Worm (Caenorhabditis elegans) whole organism, L3 larva: Measurements from ENCODE around the gene EGAP1.1.

Experiments
- R02D3.7 ChIP-seq: fragments of 150-350 bp; optimal IDR thresholded peaks from 2 replicates; lab custom pipeline; 2014; ENCODE audit warnings: missing biosample characterization, missing genetic modification characterization
- aly-2 ChIP-seq: fragments of 150-350 bp; optimal IDR thresholded peaks from 2 replicates; lab custom pipeline; 2014; ENCODE audit warnings: missing biosample characterization, missing genetic modification characterization
- ama-1 ChIP-seq: fragments of 150-350 bp; optimal IDR thresholded peaks from 2 replicates; lab custom pipeline; 2018
- ceh-16 ChIP-seq: sonication (generic microtip); optimal IDR thresholded peaks from 2 replicates; lab custom pipeline; 2017; ENCODE audit warnings: missing biosample characterization, missing genetic modification characterization
- ceh-28 ChIP-seq: fragments of 150-350 bp; optimal IDR thresholded peaks from 2 replicates; lab custom pipeline; 2014; ENCODE audit warnings: missing biosample characterization, missing genetic modification reagents, missing genetic modification characterization
- ceh-82 ChIP-seq: fragments of 150-350 bp; optimal IDR thresholded peaks from 2 replicates; lab custom pipeline; 2014; ENCODE audit warnings: missing biosample characterization, missing genetic modification characterization
- egl-5 ChIP-seq: fragments of 150-350 bp; optimal IDR thresholded peaks from 2 replicates; lab custom pipeline; 2017; ENCODE audit warnings: missing biosample characterization, missing genetic modification reagents, missing genetic modification characterization, inconsistent platforms
- elt-1 ChIP-seq: fragments of 150-350 bp; optimal IDR thresholded peaks from 2 replicates; lab custom pipeline; 2014; ENCODE audit warnings: missing biosample characterization, missing genetic modification characterization
- elt-2 ChIP-seq: sonication (generic microtip); optimal IDR thresholded peaks from 2 replicates; lab custom pipeline; 2016; ENCODE audit warnings: missing genetic modification reagents, mild to moderate bottlenecking, missing genetic modification characterization, missing compliant biosample characterization
- elt-3 ChIP-seq, 3 experiments: fragments of 150-350 bp in 1 of 3; sonication (generic microtip) in 2 of 3; optimal IDR thresholded peaks; 2 replicates in 2 of 3; 4 replicates in 1 of 3; lab custom pipeline; 2014 to 2017; ENCODE audit warnings: missing biosample characterization in 3 of 3, missing genetic modification characterization in 3 of 3
- eor-1 ChIP-seq, 2 experiments: fragments of 150-350 bp; optimal IDR thresholded peaks; 2 replicates each; lab custom pipeline; 2014 to 2018; ENCODE audit warnings: missing biosample characterization in 2 of 2, missing genetic modification characterization in 2 of 2
- fkh-10 ChIP-seq: sonication (generic microtip); optimal IDR thresholded peaks from 2 replicates; lab custom pipeline; 2017; ENCODE audit warnings: missing biosample characterization, missing genetic modification reagents, missing genetic modification characterization
- fkh-2 ChIP-seq: fragments of 150-350 bp; optimal IDR thresholded peaks from 2 replicates; lab custom pipeline; 2014; ENCODE audit warnings: missing biosample characterization, missing genetic modification reagents, missing genetic modification characterization
- hmg-11 ChIP-seq: sonication (generic microtip); optimal IDR thresholded peaks from 2 replicates; lab custom pipeline; 2016; ENCODE audit warnings: missing genetic modification characterization, missing compliant biosample characterization
- jun-1 ChIP-seq: fragments of 150-350 bp; optimal IDR thresholded peaks from 2 replicates; lab custom pipeline; 2014; ENCODE audit warnings: missing biosample characterization, missing genetic modification reagents, missing genetic modification characterization
- lin-15B ChIP-seq: fragments of 150-350 bp; optimal IDR thresholded peaks from 2 replicates; lab custom pipeline; 2014; ENCODE audit warnings: missing biosample characterization, missing genetic modification characterization
- lin-39 ChIP-seq: fragments of 150-350 bp; optimal IDR thresholded peaks from 2 replicates; lab custom pipeline; 2018; ENCODE audit warnings: missing biosample characterization, missing genetic modification reagents, missing genetic modification characterization
- lsy-12 ChIP-seq: sonication (generic microtip); optimal IDR thresholded peaks from 2 replicates; lab custom pipeline; 2016; ENCODE audit warnings: mild to moderate bottlenecking, missing genetic modification characterization, missing compliant biosample characterization
- mml-1 ChIP-seq: fragments of 150-350 bp; sonication (generic microtip); optimal IDR thresholded peaks from 3 replicates; lab custom pipeline; 2014; ENCODE audit warnings: missing biosample characterization, missing genetic modification characterization
- nfya-1 ChIP-seq: sonication (generic microtip); optimal IDR thresholded peaks from 2 replicates; lab custom pipeline; 2017; ENCODE audit warnings: missing genetic modification characterization, mild to moderate bottlenecking, missing compliant biosample characterization, antibody characterized with exemption, moderate library complexity; ENCODE audit not compliant: insufficient read depth
- nhr-11 ChIP-seq: fragments of 150-350 bp; optimal IDR thresholded peaks from 2 replicates; lab custom pipeline; 2014; ENCODE audit warnings: missing biosample characterization, missing genetic modification characterization
- nhr-12 ChIP-seq: fragments of 150-350 bp; optimal IDR thresholded peaks from 2 replicates; lab custom pipeline; 2014; ENCODE audit warnings: missing biosample characterization, missing genetic modification characterization
- nhr-23 ChIP-seq: fragments of 150-350 bp; optimal IDR thresholded peaks from 2 replicates; lab custom pipeline; 2014; ENCODE audit warnings: missing biosample characterization, missing genetic modification reagents, missing genetic modification characterization
- nhr-237 ChIP-seq: fragments of 150-350 bp; optimal IDR thresholded peaks from 2 replicates; lab custom pipeline; 2014; ENCODE audit warnings: missing biosample characterization, missing genetic modification characterization
- nhr-25 ChIP-seq: sonication (generic microtip); optimal IDR thresholded peaks from 2 replicates; lab custom pipeline; 2017; ENCODE audit warnings: missing biosample characterization, missing genetic modification characterization
- nhr-28 ChIP-seq: fragments of 150-350 bp; optimal IDR thresholded peaks from 2 replicates; lab custom pipeline; 2014; ENCODE audit warnings: missing biosample characterization, missing genetic modification characterization
- nhr-43 ChIP-seq: sonication (generic microtip); optimal IDR thresholded peaks from 2 replicates; lab custom pipeline; 2016; ENCODE audit warnings: mild to moderate bottlenecking, missing genetic modification characterization, missing compliant biosample characterization; ENCODE audit not compliant: poor library complexity, severe bottlenecking
- nhr-76 ChIP-seq: fragments of 150-350 bp; sonication (generic microtip); optimal IDR thresholded peaks from 5 replicates; lab custom pipeline; 2014; ENCODE audit warnings: missing biosample characterization, missing genetic modification characterization
- nhr-77 ChIP-seq: fragments of 150-350 bp; optimal IDR thresholded peaks from 2 replicates; lab custom pipeline; 2014; ENCODE audit warnings: missing biosample characterization, missing genetic modification characterization
- pha-4 ChIP-seq: fragments of 150-350 bp; optimal IDR thresholded peaks from 2 replicates; lab custom pipeline; 2014; ENCODE audit warnings: missing biosample characterization, missing genetic modification reagents, missing genetic modification characterization
- pqm-1 ChIP-seq: fragments of 150-350 bp; optimal IDR thresholded peaks from 2 replicates; lab custom pipeline; 2017; ENCODE audit warnings: missing biosample characterization, missing genetic modification characterization, inconsistent platforms
- sea-2 ChIP-seq: fragments of 150-350 bp; sonication (generic microtip); optimal IDR thresholded peaks from 4 replicates; lab custom pipeline; 2014; ENCODE audit warnings: missing biosample characterization, missing genetic modification reagents, missing genetic modification characterization
- snpc-4 ChIP-seq: fragments of 150-350 bp; optimal IDR thresholded peaks from 2 replicates; lab custom pipeline; 2014; ENCODE audit warnings: missing biosample characterization, missing genetic modification characterization
- tbx-2 ChIP-seq: sonication (generic microtip); optimal IDR thresholded peaks from 2 replicates; lab custom pipeline; 2016; ENCODE audit warnings: mild to moderate bottlenecking, missing genetic modification characterization, missing compliant biosample characterization
- unc-39 ChIP-seq: sonication (generic microtip); optimal IDR thresholded peaks from 4 replicates; lab custom pipeline; 2017; ENCODE audit warnings: missing biosample characterization, missing genetic modification characterization
- unc-62 ChIP-seq: fragments of 150-350 bp; sonication (generic microtip); optimal IDR thresholded peaks from 4 replicates; lab custom pipeline; 2014; ENCODE audit warnings: missing biosample characterization, missing genetic modification reagents, missing genetic modification characterization
- zag-1 ChIP-seq: fragments of 150-350 bp; optimal IDR thresholded peaks from 2 replicates; lab custom pipeline; 2014; ENCODE audit warnings: missing biosample characterization, missing genetic modification characterization
- ztf-11 ChIP-seq: fragments of 150-350 bp; optimal IDR thresholded peaks from 2 replicates; lab custom pipeline; 2014; ENCODE audit warnings: missing biosample characterization, missing genetic modification characterization
- ztf-4 ChIP-seq: fragments of 150-350 bp; optimal IDR thresholded peaks from 2 replicates; lab custom pipeline; 2014; ENCODE audit warnings: missing biosample characterization, missing genetic modification characterization

The EGAP1.1 gene

DNA sequence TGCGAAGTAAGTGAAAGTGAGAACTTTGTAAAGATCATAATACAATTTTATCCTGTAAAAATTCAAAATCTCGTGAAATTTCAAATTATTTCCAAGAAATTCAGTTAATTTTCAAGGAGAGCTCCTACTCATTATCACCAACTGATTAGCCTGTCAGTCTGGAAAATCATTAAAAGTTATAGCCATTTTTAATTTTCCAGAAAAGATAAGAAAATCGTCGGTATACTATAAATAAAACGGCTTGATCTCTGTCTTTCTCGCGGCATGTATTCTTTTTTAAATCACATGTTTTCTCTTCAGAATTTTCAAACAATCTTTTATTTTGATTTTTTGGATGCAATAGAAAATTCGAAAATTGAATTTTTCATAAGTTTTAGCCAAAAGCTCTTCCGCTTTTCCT, 12.0 kb upstream of the EGAP1.1 start:
- TF ChIP-seq lin-39 (tag; lab: Kevin White, UChicago) (no peak), elt-2 (tag; lab: Kevin White, UChicago) (peak; percentile 50)

DNA sequence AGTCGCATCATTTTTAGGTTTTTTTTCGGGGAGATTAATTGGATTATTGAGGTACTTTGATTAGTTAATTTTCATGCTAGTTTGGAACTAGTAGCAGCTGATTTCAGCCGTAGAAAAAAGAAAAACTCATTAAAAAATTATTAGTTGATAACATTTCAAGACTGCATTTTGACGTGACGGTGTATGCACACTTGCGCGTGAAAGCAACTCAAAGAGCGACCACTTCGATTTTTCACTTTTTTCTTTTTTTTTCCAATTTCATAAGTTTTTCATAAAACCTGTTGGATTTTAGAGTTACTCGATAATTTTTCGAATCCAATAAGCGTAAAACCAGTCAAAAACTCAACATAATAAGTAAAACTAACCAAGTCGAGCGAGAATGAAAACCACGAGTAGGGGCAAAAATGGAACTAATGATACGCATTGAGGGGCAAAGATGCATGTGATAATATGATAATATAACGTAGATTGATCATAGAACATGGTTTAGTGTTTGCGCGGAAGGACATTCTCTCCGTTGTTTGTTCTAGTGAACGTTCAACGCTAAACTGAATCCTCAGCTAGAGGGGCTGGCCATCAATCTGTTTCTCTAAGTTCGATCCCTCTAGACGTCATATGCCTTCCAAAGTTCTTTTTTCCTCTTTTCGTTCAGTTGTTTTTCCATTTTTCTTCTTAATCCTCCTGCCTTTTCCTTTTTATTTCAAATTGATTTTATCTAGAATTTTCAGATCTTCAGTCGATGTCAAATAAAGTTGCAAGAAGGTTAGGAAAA, 11.3 kb upstream of the EGAP1.1 start, which contains the start of the genes F25B5.6 and F25B5.3:
TSS of gene F25B5.6 (minus strand) at position 572 of the 772 bp plus-strand sequence.
TSS of gene F25B5.3 (plus strand) at position 722 of the 772 bp plus-strand sequence.
- TF ChIP-seq ceh-28 (tag; lab: Kevin White, UChicago) (no peak), lin-15B (tag; lab: Kevin White, UChicago) (no peak), lsy-12 (tag; lab: Kevin White, UChicago) (no peak), egl-5 (tag; lab: Kevin White, UChicago) (no peak), elt-2 (tag; lab: Kevin White, UChicago) (peak; percentile 22), nhr-28 (no peak), pha-4 (tag; lab: Kevin White, UChicago) (peak; percentile 70), fkh-10 (GFP tag; lab: Kevin White, UChicago) (no peak), ztf-11 (tag; lab: Kevin White, UChicago) (no peak), lin-39 (tag; lab: Kevin White, UChicago) (no peak), nhr-23 (tag; lab: Kevin White, UChicago) (peak; percentile 8), nhr-25 (peak; percentile 25), nfya-1 (peak; percentile 22), sea-2 (no peak), elt-3 (tag; optimal IDR thresholded peaks at IDR 0.05; lab: Kevin White, UChicago) (no peak), pqm-1 (tag; lab: Kevin White, UChicago) (peak; percentile 40)

DNA sequence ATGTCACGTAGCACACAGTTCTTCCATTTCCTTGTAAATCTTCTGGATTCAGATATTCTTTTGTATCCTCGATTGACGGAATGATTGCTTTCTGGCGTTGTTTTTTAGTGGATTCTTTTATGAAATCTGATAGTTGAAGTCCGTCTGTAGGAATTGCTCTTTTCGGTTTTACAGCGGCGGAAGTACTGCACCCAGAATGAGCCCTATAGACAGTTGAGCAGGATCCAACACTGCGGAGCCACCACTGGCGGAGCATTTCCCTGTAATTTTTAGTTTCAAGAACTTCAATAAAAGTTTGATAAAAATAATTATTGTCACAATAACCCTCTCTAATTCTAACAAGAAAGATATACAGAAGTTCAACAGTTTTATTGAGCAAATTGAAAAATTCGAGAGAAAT, 8.8 kb upstream of the EGAP1.1 start, which contains the start of gene F25B5.5:
TSS of gene F25B5.5 (minus strand) at position 260 of the 400 bp plus-strand sequence.
- TF ChIP-seq aly-2 (tag; lab: Kevin White, UChicago): no peak
- TF ChIP-seq ama-1 (lab: Kevin White, UChicago): peak; percentile 84
- TF ChIP-seq nhr-237 (tag; lab: Kevin White, UChicago): no peak
- TF ChIP-seq nhr-77: no peak
- TF ChIP-seq fkh-2 (tag; lab: Kevin White, UChicago): no peak
- no peak for TF ChIP-seq nhr-12 (tag; lab: Kevin White, UChicago)
- TF ChIP-seq zag-1 (tag; lab: Kevin White, UChicago): no peak
- TF ChIP-seq R02D3.7 (tag; lab: Kevin White, UChicago): no peak
- TF ChIP-seq lin-15B (tag; lab: Kevin White, UChicago): no peak
- TF ChIP-seq ceh-82: no peak
- TF ChIP-seq ceh-28 (tag; lab: Kevin White, UChicago): no peak
- TF ChIP-seq ztf-11 (tag; lab: Kevin White, UChicago): no peak
- no peak for TF ChIP-seq nhr-23 (tag; lab: Kevin White, UChicago)
- no peak for TF ChIP-seq unc-62
- TF ChIP-seq nhr-43: peak; percentile 1
- TF ChIP-seq, all 47 proteins: peak for 2

DNA sequence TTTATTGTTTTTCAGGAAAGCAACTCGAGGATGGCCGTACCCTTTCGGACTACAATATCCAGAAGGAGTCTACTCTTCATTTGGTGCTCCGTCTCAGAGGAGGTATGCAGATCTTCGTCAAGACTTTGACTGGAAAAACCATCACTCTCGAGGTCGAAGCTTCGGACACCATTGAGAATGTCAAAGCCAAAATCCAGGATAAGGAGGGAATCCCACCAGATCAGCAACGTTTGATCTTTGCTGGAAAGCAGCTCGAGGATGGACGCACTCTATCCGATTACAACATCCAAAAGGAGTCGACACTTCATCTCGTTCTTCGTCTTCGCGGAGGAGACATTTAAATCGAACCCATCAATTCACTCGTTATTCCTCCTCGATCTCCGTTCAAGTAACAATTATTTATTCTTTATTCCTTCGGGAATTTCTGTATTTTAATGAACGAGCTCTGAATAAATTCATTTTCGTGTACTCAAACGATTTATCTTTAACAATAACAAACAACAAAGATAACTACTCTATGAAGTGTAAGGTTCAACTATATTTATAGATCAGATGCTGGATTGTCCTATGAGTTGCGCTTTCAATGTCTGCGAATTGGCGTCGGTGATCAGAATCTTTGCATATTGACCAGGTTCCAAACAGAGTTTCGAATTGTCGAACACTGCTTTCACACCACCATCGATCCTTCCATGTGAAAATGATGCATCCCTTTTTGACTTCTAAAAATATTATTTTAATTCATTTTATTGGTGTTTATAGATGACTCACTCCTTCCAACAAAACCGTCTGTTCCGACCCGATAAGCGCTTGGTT, 6.6 kb upstream of the EGAP1.1 start:
- TF ChIP-seq nhr-23 (tag; lab: Kevin White, UChicago) (peak; percentile 75), nhr-25 (peak; percentile 32), elt-2 (tag; lab: Kevin White, UChicago) (peak; percentile 55), nfya-1 (peak; percentile 45), unc-62 (no peak), jun-1 (tag; lab: Kevin White, UChicago) (peak; percentile 57), R02D3.7 (tag; lab: Kevin White, UChicago) (peak; percentile 34), ztf-11 (tag; lab: Kevin White, UChicago) (no peak), hmg-11 (tag; lab: Kevin White, UChicago) (peak; percentile 16), unc-39 (no peak), pha-4 (tag; lab: Kevin White, UChicago) (peak; percentile 23), nhr-11 (tag; lab: Kevin White, UChicago) (no peak), tbx-2 (tag; lab: Kevin White, UChicago) (peak; percentile 70), eor-1 (tag; optimal IDR thresholded peaks at IDR 0.05; lab: Kevin White, UChicago) (no peak), nhr-43 (peak; percentile 92), mml-1 (tag; lab: Kevin White, UChicago) (no peak), snpc-4 (tag; lab: Kevin White, UChicago) (no peak), ceh-16 (tag; lab: Kevin White, UChicago) (no peak), lsy-12 (tag; lab: Kevin White, UChicago) (peak; percentile 73), ceh-82 (peak; percentile 50), nhr-76 (tag; lab: Kevin White, UChicago) (no peak), ama-1 (lab: Kevin White, UChicago) (peak; percentile 98), ztf-4 (tag; lab: Kevin White, UChicago) (peak; percentile 83), fkh-2 (tag; lab: Kevin White, UChicago) (no peak), elt-1 (peak; percentile 21)
